Worm (Caenorhabditis elegans) whole organism, L3 larva: Measurements from ENCODE around the gene F54C9.11.

Source experiments
- ama-1 ChIP-seq: fragments of 150-350 bp; optimal IDR thresholded peaks from 2 replicates; lab custom pipeline; 2018
- daf-12 ChIP-seq: fragments of 150-350 bp; optimal IDR thresholded peaks from 2 replicates; lab custom pipeline; 2014; ENCODE audit warnings: missing biosample characterization, missing genetic modification reagents, missing genetic modification characterization
- elt-3 ChIP-seq, 3 experiments: fragments of 150-350 bp in 1 of 3; sonication (generic microtip) in 2 of 3; optimal IDR thresholded peaks; 2 replicates in 2 of 3; 4 replicates in 1 of 3; lab custom pipeline; 2014 to 2017; ENCODE audit warnings: missing biosample characterization in 3 of 3, missing genetic modification characterization in 3 of 3
- fos-1 ChIP-seq: fragments of 150-350 bp; optimal IDR thresholded peaks from 2 replicates; lab custom pipeline; 2014; ENCODE audit warnings: missing biosample characterization, missing genetic modification characterization
- jun-1 ChIP-seq: fragments of 150-350 bp; optimal IDR thresholded peaks from 2 replicates; lab custom pipeline; 2014; ENCODE audit warnings: missing biosample characterization, missing genetic modification reagents, missing genetic modification characterization
- lin-39 ChIP-seq: fragments of 150-350 bp; optimal IDR thresholded peaks from 2 replicates; lab custom pipeline; 2018; ENCODE audit warnings: missing biosample characterization, missing genetic modification reagents, missing genetic modification characterization
- mml-1 ChIP-seq: fragments of 150-350 bp; sonication (generic microtip); optimal IDR thresholded peaks from 3 replicates; lab custom pipeline; 2014; ENCODE audit warnings: missing biosample characterization, missing genetic modification characterization
- nfya-1 ChIP-seq: sonication (generic microtip); optimal IDR thresholded peaks from 2 replicates; lab custom pipeline; 2017; ENCODE audit warnings: missing genetic modification characterization, mild to moderate bottlenecking, missing compliant biosample characterization, antibody characterized with exemption, moderate library complexity; ENCODE audit not compliant: insufficient read depth
- nhr-12 ChIP-seq: fragments of 150-350 bp; optimal IDR thresholded peaks from 2 replicates; lab custom pipeline; 2014; ENCODE audit warnings: missing biosample characterization, missing genetic modification characterization
- tbx-2 ChIP-seq: sonication (generic microtip); optimal IDR thresholded peaks from 2 replicates; lab custom pipeline; 2016; ENCODE audit warnings: mild to moderate bottlenecking, missing genetic modification characterization, missing compliant biosample characterization

ce11 chrII:8600165-8600564 is 15.3 kb upstream of the F54C9.11 start, which contains the start of gene pigg-1:
- TF ChIP-seq jun-1 (tag; lab: Kevin White, UChicago) = no peak
- TF ChIP-seq elt-3 (tag; optimal IDR thresholded peaks at IDR 0.05; lab: Kevin White, UChicago) = no peak
- TF ChIP-seq daf-12 (tag; lab: Kevin White, UChicago) = no peak
- no peak for TF ChIP-seq mml-1 (tag; lab: Kevin White, UChicago)
- no peak for TF ChIP-seq lin-39 (tag; lab: Kevin White, UChicago)
- no peak for TF ChIP-seq tbx-2 (tag; lab: Kevin White, UChicago)
- TF ChIP-seq nhr-12 = no peak
- no peak for TF ChIP-seq nfya-1 (tag; lab: Kevin White, UChicago)
- TF ChIP-seq ama-1 = no peak
- TF ChIP-seq fos-1 (tag; lab: Kevin White, UChicago) = no peak
